Worm (Caenorhabditis elegans): ENCODE results near the gene cpna-4.

Gene cpna-4

ce11 chrIV:15323593-15323992, 37.8 kb upstream of the cpna-4 start, which contains the start of gene tbx-39:
TSS of gene tbx-39 (plus strand) at chrIV:15323893.
- TF ChIP-seq spr-3 (GFP tag; optimal IDR thresholded peaks at IDR 0.05) (no peak), rbr-2 (tag; optimal IDR thresholded peaks at IDR 0.05) (no peak), aly-2 (tag; optimal IDR thresholded peaks at IDR 0.05) (no peak), madf-9 (GFP tag; conservative IDR thresholded peaks at IDR 0.05) (no peak), lin-29 (GFP tag; IDR thresholded peaks at IDR 0.05) (no peak), ztf-7 (tag; optimal IDR thresholded peaks at IDR 0.05) (no peak), dmd-6 (GFP tag; IDR thresholded peaks at IDR 0.05) (no peak), daf-16 (GFP tag; optimal IDR thresholded peaks at IDR 0.05) (no peak), daf-16 (tag; optimal IDR thresholded peaks at IDR 0.05) (no peak), F37D6.2 (tag; optimal IDR thresholded peaks at IDR 0.05) (no peak), ama-1 (optimal IDR thresholded peaks at IDR 0.05) (no peak)

- TF ChIP-seq F37D6.2 (tag; optimal IDR thresholded peaks at IDR 0.05) (no peak), spr-1 (tag; optimal IDR thresholded peaks at IDR 0.05) (no peak), hlh-30 (tag; optimal IDR thresholded peaks at IDR 0.05; ENCODE audit: insufficient read depth) (no peak), lsy-2 (tag; optimal IDR thresholded peaks at IDR 0.05) (no peak), ceh-32 (tag; optimal IDR thresholded peaks at IDR 0.05; ENCODE audit: poor library complexity) (no peak), pqm-1 (tag; optimal IDR thresholded peaks at IDR 0.05) (no peak), hlh-11 (tag; optimal IDR thresholded peaks at IDR 0.05) (no peak), T26A8.4 (GFP tag; IDR thresholded peaks at IDR 0.05) (no peak), mes-2 (tag; optimal IDR thresholded peaks at IDR 0.05; ENCODE audit: poor library complexity, severe bottlenecking) (no peak), ZK546.5 (tag; optimal IDR thresholded peaks at IDR 0.05) (no peak)
Measured at ce11 chrIV:15328092-15328491, 33.3 kb upstream of the cpna-4 start, which contains the start of gene tbx-40. TSS of gene tbx-40 (minus strand) at chrIV:15328192.

ce11 chrIV:15336778-15337177, 24.6 kb upstream of the cpna-4 start, which contains the start of gene irld-59:
TSS of gene irld-59 (plus strand) at chrIV:15337078.
- TF ChIP-seq mxl-2 (GFP tag; conservative IDR thresholded peaks at IDR 0.05) (no peak), unc-62 (GFP tag; optimal IDR thresholded peaks at IDR 0.05 in 1 of 2) (peak in 1 of 2 experiments; percentile 7), unc-62 (tag; optimal IDR thresholded peaks at IDR 0.05) (no peak)

ce11 chrIV:15361884-15362283, 540 bp downstream of the cpna-4 start:
- peak; percentile 62 for TF ChIP-seq aha-1 (tag)
- TF ChIP-seq daf-19 (GFP tag; conservative IDR thresholded peaks at IDR 0.05) = no peak
- TF ChIP-seq unc-62 (GFP tag; optimal IDR thresholded peaks at IDR 0.05 in 1 of 2) = peak in 1 of 2 experiments; percentile 64
- TF ChIP-seq unc-62 (tag; optimal IDR thresholded peaks at IDR 0.05) = no peak

ce11 chrIV:15377473-15377872, 16.1 kb downstream of the cpna-4 start:
- TF ChIP-seq hif-1 (tag; optimal IDR thresholded peaks at IDR 0.05) (no peak), nhr-28 (tag; optimal IDR thresholded peaks at IDR 0.05) (no peak), Y48G9A.11 (GFP tag; IDR thresholded peaks at IDR 0.05) (no peak), lsy-2 (tag; optimal IDR thresholded peaks at IDR 0.05) (no peak), ces-1 (GFP tag; optimal IDR thresholded peaks at IDR 0.05) (no peak), T20F7.1 (GFP tag; optimal IDR thresholded peaks at IDR 0.05) (no peak), zfp-2 (tag; optimal IDR thresholded peaks at IDR 0.05) (no peak), ceh-44 (GFP tag; IDR thresholded peaks at IDR 0.05) (no peak)

- TF ChIP-seq ceh-20 (GFP tag; IDR thresholded peaks at IDR 0.05) = no peak
- no peak for TF ChIP-seq Y75B8A.6 (GFP tag; IDR thresholded peaks at IDR 0.05)
- TF ChIP-seq ceh-44 (GFP tag; IDR thresholded peaks at IDR 0.05) = no peak
- no peak for TF ChIP-seq snpc-4 (tag; optimal IDR thresholded peaks at IDR 0.05)
- TF ChIP-seq jun-1 (tag; optimal IDR thresholded peaks at IDR 0.05) = no peak
Measured at ce11 chrIV:15378160-15378559, 16.8 kb downstream of the cpna-4 start, which contains the start of gene Y73F8A.20. TSS of gene Y73F8A.20 (plus strand) at chrIV:15378460.

Data from whole organism, L4 larva.